Fruit fly (Drosophila melanogaster) whole organism, adult: ENCODE results near the gene blp.

Experiments used
- CG11617 ChIP-seq: fragments of 200-800 bp; sonication (Bioruptor generic); optimal IDR thresholded peaks from 2 replicates; lab custom pipeline; 2017; ENCODE audit warnings: mild to moderate bottlenecking, missing biosample characterization, missing genetic modification reagents, missing genetic modification characterization
- CG12768 ChIP-seq: fragments of 200-800 bp; sonication (Bioruptor generic); optimal IDR thresholded peaks from 2 replicates; lab custom pipeline; 2017; ENCODE audit warnings: missing biosample characterization, missing genetic modification characterization, mild to moderate bottlenecking, moderate library complexity, missing genetic modification reagents
- CG33017 ChIP-seq: fragments of 200-800 bp; sonication (Bioruptor generic); optimal IDR thresholded peaks from 2 replicates; lab custom pipeline; 2018; ENCODE audit warnings: missing biosample characterization, mild to moderate bottlenecking, missing genetic modification characterization, moderate library complexity
- CG7045 ChIP-seq: fragments of 200-800 bp; sonication (Bioruptor generic); optimal IDR thresholded peaks from 2 replicates; lab custom pipeline; 2017; ENCODE audit warnings: missing biosample characterization, mild to moderate bottlenecking, missing genetic modification characterization
- bab1 ChIP-seq: fragments of 200-800 bp; sonication (Bioruptor generic); optimal IDR thresholded peaks from 3 replicates; lab custom pipeline; 2019; ENCODE audit warnings: missing biosample characterization, mild to moderate bottlenecking, missing genetic modification characterization, moderate library complexity
- kay ChIP-seq: fragments of 200-800 bp; sonication (Bioruptor generic); peaks from one replicate; lab custom pipeline; 2016; ENCODE audit warnings: missing biosample characterization, missing genetic modification characterization, borderline replicate concordance
- pad ChIP-seq: fragments of 200-800 bp; sonication (Bioruptor generic); optimal IDR thresholded peaks from 3 replicates; lab custom pipeline; 2017; ENCODE audit warnings: missing biosample characterization, missing genetic modification characterization, mild to moderate bottlenecking, moderate library complexity, missing genetic modification reagents
- tj ChIP-seq: fragments of 200-800 bp; sonication (Bioruptor generic); optimal IDR thresholded peaks from 3 replicates; lab custom pipeline; 2017; ENCODE audit warnings: missing biosample characterization, mild to moderate bottlenecking, missing genetic modification characterization, moderate library complexity

dm6 chr3R:15963690-15964281, 30.1 kb downstream of the blp start, which contains the start of the genes CG4287 and CG5516:
- TF ChIP-seq CG33017 (tag; lab: Kevin White, UChicago), result no peak
- TF ChIP-seq tj (GFP tag; lab: Kevin White, UChicago), result peak; percentile 78
- peak; percentile 59 for TF ChIP-seq bab1 (GFP tag; lab: Kevin White, UChicago)
- TF ChIP-seq kay (GFP tag; lab: Kevin White, UChicago), result no peak
- no peak for TF ChIP-seq CG12768 (GFP tag; lab: Kevin White, UChicago)
- TF ChIP-seq CG7045 (GFP tag; lab: Kevin White, UChicago), result no peak
- no peak for TF ChIP-seq pad
- peak; percentile 42 for TF ChIP-seq CG11617 (GFP tag; lab: Kevin White, UChicago)
